Worm (Caenorhabditis elegans) whole organism, young adult: ENCODE data around the gene T27A8.2.

Experiments
- F57C9.4 ChIP-seq: sonication (generic microtip); optimal IDR thresholded peaks from 2 replicates; lab custom pipeline; 2017; ENCODE audit warnings: mild to moderate bottlenecking, missing genetic modification characterization, missing compliant biosample characterization
- mcd-1 ChIP-seq: fragments of 200-800 bp; sonication (Bioruptor generic); IDR thresholded peaks from 2 replicates; pipeline ENCODE4 v1.3.6; 2022; ENCODE audit warnings: missing genetic modification reagents, missing genetic modification characterization, missing compliant biosample characterization
- snpc-1.3 ChIP-seq: sonication (generic microtip); optimal IDR thresholded peaks from 2 replicates; lab custom pipeline; 2017; ENCODE audit warnings: missing genetic modification characterization, mild to moderate bottlenecking, missing compliant biosample characterization, antibody characterized with exemption, moderate library complexity, missing genotype, missing genetic modification reagents; ENCODE audit not compliant: insufficient read depth

ce11 chrX:16041808-16042207 lies 16.9 kb downstream of the T27A8.2 start:
- TF ChIP-seq F57C9.4 (tag; lab: Kevin White, UChicago): no peak
- TF ChIP-seq mcd-1 (GFP tag; lab: Robert Waterston, UW): no peak
- TF ChIP-seq snpc-1.3 (tag; lab: Kevin White, UChicago): no peak
